Worm (Caenorhabditis elegans): ENCODE measurements around the gene F19B10.2.

ce11 chrII:3680366-3680765, 5.1 kb downstream of the F19B10.2 start:
- TF ChIP-seq Y95B8A.8 (GFP tag; IDR thresholded peaks at IDR 0.05) = no peak
- no peak for TF ChIP-seq somi-1 (GFP tag; optimal IDR thresholded peaks at IDR 0.05)
- TF ChIP-seq madf-10 (tag; optimal IDR thresholded peaks at IDR 0.05) = no peak
- TF ChIP-seq lin-54 (GFP tag; optimal IDR thresholded peaks at IDR 0.05) = no peak
- no peak for TF ChIP-seq dpff-1 (tag; optimal IDR thresholded peaks at IDR 0.05)
